Worm (Caenorhabditis elegans) whole organism, young adult: ENCODE measurements around the gene srx-24.

Source experiments
- Y67H2A.10 ChIP-seq: fragments of 200-800 bp; sonication (Bioruptor generic); conservative IDR thresholded peaks from 2 replicates; pipeline ENCODE4 v1.3.6; 2022; ENCODE audit warnings: missing genetic modification reagents, missing genetic modification characterization, missing compliant biosample characterization
- ama-1 ChIP-seq, 3 experiments: fragments of 150-350 bp in 1 of 3; sonication (generic microtip) in 2 of 3; optimal IDR thresholded peaks; 2 replicates each; lab custom pipeline; 2014 to 2018; ENCODE audit warnings: missing biosample characterization in 2 of 3, missing genetic modification characterization in 2 of 3, missing genetic modification reagents in 2 of 3
- attf-3 ChIP-seq: fragments of 200-800 bp; sonication (Bioruptor generic); conservative IDR thresholded peaks from 2 replicates; pipeline ENCODE4 v1.3.6; 2022; ENCODE audit warnings: missing genetic modification reagents, missing genetic modification characterization, missing compliant biosample characterization
- attf-6 ChIP-seq: fragments of 200-800 bp; sonication (Bioruptor generic); IDR thresholded peaks from 2 replicates; pipeline ENCODE4 v1.3.6; 2022; ENCODE audit warnings: missing genetic modification reagents, missing genetic modification characterization, missing compliant biosample characterization
- ceh-79 ChIP-seq: sonication (generic microtip); optimal IDR thresholded peaks from 2 replicates; lab custom pipeline; 2017; ENCODE audit warnings: mild to moderate bottlenecking, missing genetic modification characterization, missing compliant biosample characterization
- dpff-1 ChIP-seq: sonication (generic microtip); optimal IDR thresholded peaks from 2 replicates; lab custom pipeline; 2017; ENCODE audit warnings: mild to moderate bottlenecking, missing genetic modification characterization, missing compliant biosample characterization
- him-1 ChIP-seq: sonication (generic microtip); optimal IDR thresholded peaks from 2 replicates; lab custom pipeline; 2016; ENCODE audit warnings: missing genotype, missing genetic modification reagents, missing genetic modification characterization, missing compliant biosample characterization
- lin-26 ChIP-seq: fragments of 200-800 bp; sonication (Bioruptor generic); IDR thresholded peaks from 2 replicates; pipeline ENCODE4 v1.3.6; 2022; ENCODE audit warnings: missing genetic modification reagents, missing genetic modification characterization, missing compliant biosample characterization
- nfyb-1 ChIP-seq: fragments of 200-800 bp; sonication (Bioruptor generic); IDR thresholded peaks from 2 replicates; pipeline ENCODE4 v1.3.6; 2022; ENCODE audit warnings: missing genetic modification reagents, missing genetic modification characterization, missing compliant biosample characterization
- nhr-80 ChIP-seq: sonication (generic microtip); optimal IDR thresholded peaks from 2 replicates; lab custom pipeline; 2016; ENCODE audit warnings: missing genetic modification characterization, missing compliant biosample characterization
- snpc-1.1 ChIP-seq: sonication (generic microtip); optimal IDR thresholded peaks from 2 replicates; lab custom pipeline; 2017; ENCODE audit warnings: missing genetic modification characterization, mild to moderate bottlenecking, missing compliant biosample characterization, antibody characterized with exemption, moderate library complexity, missing genotype, missing genetic modification reagents; ENCODE audit not compliant: insufficient read depth

ce11 chrV:2742298-2742697 is 7.6 kb downstream of the srx-24 start, which contains the start of gene srg-62:
- TF ChIP-seq snpc-1.1 (tag; lab: Kevin White, UChicago) (no peak), ceh-79 (tag; lab: Kevin White, UChicago) (no peak), nhr-80 (tag; lab: Kevin White, UChicago) (no peak), attf-3 (GFP tag; lab: Robert Waterston, UW) (no peak), him-1 (tag; lab: Kevin White, UChicago) (no peak), attf-6 (GFP tag; lab: Robert Waterston, UW) (no peak), dpff-1 (no peak), lin-26 (GFP tag; lab: Robert Waterston, UW) (no peak), ama-1 (optimal IDR thresholded peaks at IDR 0.05; lab: Kevin White, UChicago) (no peak), ama-1 (GFP tag; optimal IDR thresholded peaks at IDR 0.05; lab: Kevin White, UChicago) (no peak), Y67H2A.10 (GFP tag; lab: Robert Waterston, UW) (no peak), nfyb-1 (no peak)
